Fruit fly (Drosophila melanogaster) whole organism, adult: ENCODE results near the gene Tollo.

Experiments
- CG12768 ChIP-seq: fragments of 200-800 bp; sonication (Bioruptor generic); optimal IDR thresholded peaks from 2 replicates; lab custom pipeline; 2017; ENCODE audit warnings: missing biosample characterization, missing genetic modification characterization, mild to moderate bottlenecking, moderate library complexity, missing genetic modification reagents
- CG14711 ChIP-seq: fragments of 200-800 bp; sonication (Bioruptor generic); optimal IDR thresholded peaks from 2 replicates; lab custom pipeline; 2018; ENCODE audit warnings: missing biosample characterization, mild to moderate bottlenecking, missing genetic modification characterization, moderate library complexity
- CG1620 ChIP-seq: fragments of 200-800 bp; sonication (Bioruptor generic); optimal IDR thresholded peaks from 2 replicates; lab custom pipeline; 2016; ENCODE audit warnings: missing biosample characterization, missing genetic modification characterization
- CG7101 ChIP-seq: fragments of 200-800 bp; sonication (Bioruptor generic); optimal IDR thresholded peaks from 2 replicates; lab custom pipeline; 2018; ENCODE audit warnings: missing biosample characterization, mild to moderate bottlenecking, missing genetic modification characterization, moderate library complexity
- Clk ChIP-seq: fragments of 200-800 bp; sonication (Bioruptor generic); optimal IDR thresholded peaks from 2 replicates; lab custom pipeline; 2017; ENCODE audit warnings: missing biosample characterization, missing genetic modification characterization
- Mnt ChIP-seq: fragments of 200-800 bp; sonication (Bioruptor generic); optimal IDR thresholded peaks from 2 replicates; lab custom pipeline; 2016; ENCODE audit warnings: missing biosample characterization, mild to moderate bottlenecking, missing genetic modification characterization
- bab1 ChIP-seq: fragments of 200-800 bp; sonication (Bioruptor generic); optimal IDR thresholded peaks from 3 replicates; lab custom pipeline; 2019; ENCODE audit warnings: missing biosample characterization, mild to moderate bottlenecking, missing genetic modification characterization, moderate library complexity
- kay ChIP-seq: fragments of 200-800 bp; sonication (Bioruptor generic); peaks from one replicate; lab custom pipeline; 2016; ENCODE audit warnings: missing biosample characterization, missing genetic modification characterization, borderline replicate concordance
- ovo ChIP-seq: fragments of 200-800 bp; sonication (Bioruptor generic); optimal IDR thresholded peaks from 2 replicates; lab custom pipeline; 2016; ENCODE audit warnings: missing biosample characterization, missing genetic modification characterization
- tj ChIP-seq: fragments of 200-800 bp; sonication (Bioruptor generic); optimal IDR thresholded peaks from 3 replicates; lab custom pipeline; 2017; ENCODE audit warnings: missing biosample characterization, mild to moderate bottlenecking, missing genetic modification characterization, moderate library complexity
- toe ChIP-seq: fragments of 200-800 bp; sonication (Bioruptor generic); optimal IDR thresholded peaks from 2 replicates; lab custom pipeline; 2016; ENCODE audit warnings: missing biosample characterization, missing genetic modification characterization

DNA sequence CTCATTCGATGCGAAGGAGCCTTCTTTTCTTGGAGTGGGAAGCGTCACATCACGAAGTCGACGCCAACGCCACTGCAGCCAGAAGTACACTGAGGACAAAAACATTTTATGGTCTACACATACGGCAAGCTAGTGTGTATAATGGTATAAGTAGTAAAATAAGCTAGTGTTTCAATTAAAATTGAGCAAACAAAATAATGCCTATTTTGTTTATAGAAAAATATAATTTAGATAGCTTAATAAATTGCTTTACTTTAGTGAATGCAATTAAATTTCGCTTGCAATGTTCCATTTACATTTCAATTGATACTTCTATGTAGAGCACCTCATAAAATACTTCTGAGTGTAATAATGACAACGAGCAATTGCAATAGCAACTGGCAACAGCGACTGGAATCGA is 15.1 kb upstream of the Tollo start:
- TF ChIP-seq kay (GFP tag; lab: Kevin White, UChicago) (no peak), bab1 (no peak), ovo (no peak), CG14711 (no peak), Clk (GFP tag; lab: Kevin White, UChicago) (no peak), CG12768 (GFP tag; lab: Kevin White, UChicago) (no peak), CG1620 (GFP tag; lab: Kevin White, UChicago) (no peak), Mnt (GFP tag; lab: Kevin White, UChicago) (no peak), tj (GFP tag; lab: Kevin White, UChicago) (no peak), toe (GFP tag; lab: Kevin White, UChicago) (no peak), CG7101 (tag; lab: Kevin White, UChicago) (no peak)
